Fruit fly (Drosophila melanogaster): ENCODE measurements around the gene Ptp61F.
A peak's percentile ranks its signal among the peaks of the same experiment; 100 is the strongest.

Ptp61F gene

dm6 chr3L:1496408-1496807 is 21.4 kb upstream of the Ptp61F start, which contains the start of gene CG12084 (continued):
- no peak for TF ChIP-seq pum (GFP tag; optimal IDR thresholded peaks at IDR 0.05)
- no peak for TF ChIP-seq B-H2 (GFP tag; optimal IDR thresholded peaks at IDR 0.05)
- TF ChIP-seq gem (tag; optimal IDR thresholded peaks at IDR 0.05), result no peak
- peak; percentile 41 for TF ChIP-seq CHES-1-like (GFP tag; optimal IDR thresholded peaks at IDR 0.05)
- no peak for TF ChIP-seq btn (GFP tag; optimal IDR thresholded peaks at IDR 0.05)
- TF ChIP-seq CG12391 (tag; optimal IDR thresholded peaks at IDR 0.05), result no peak
- TF ChIP-seq CG32532 (GFP tag; IDR thresholded peaks at IDR 0.05), result no peak
- TF ChIP-seq CG13287 (GFP tag; IDR thresholded peaks at IDR 0.05; ENCODE audit: partially characterized antibody), result peak; percentile 46; the same call in 1 of the 2 replicates
- TF ChIP-seq h (optimal IDR thresholded peaks at IDR 0.05), result no peak
- no peak for TF ChIP-seq Six4 (GFP tag; optimal IDR thresholded peaks at IDR 0.05)
- peak; percentile 7 for TF ChIP-seq nom (GFP tag; optimal IDR thresholded peaks at IDR 0.05)
- TF ChIP-seq NFAT (GFP tag; IDR thresholded peaks at IDR 0.05), result no peak
- no peak for TF ChIP-seq CG1603 (tag; optimal IDR thresholded peaks at IDR 0.05)
- no peak for TF ChIP-seq klu (GFP tag; IDR thresholded peaks at IDR 0.05)
- no peak for TF ChIP-seq crc (GFP tag; optimal IDR thresholded peaks at IDR 0.05)
- TF ChIP-seq CkIIα-i1 (GFP tag; IDR thresholded peaks at IDR 0.05), result no peak
- no peak for TF ChIP-seq Dfd (GFP tag; optimal IDR thresholded peaks at IDR 0.05)
- TF ChIP-seq chinmo (GFP tag; IDR thresholded peaks at IDR 0.05; ENCODE audit: partially characterized antibody), result no peak
- TF ChIP-seq E2f1 (GFP tag; IDR thresholded peaks at IDR 0.05), result no peak
- TF ChIP-seq slbo (GFP tag; IDR thresholded peaks at IDR 0.05), result no peak
- TF ChIP-seq CG34422 (GFP tag; IDR thresholded peaks at IDR 0.05), result peak; percentile 21; the same call in 1 of the 3 replicates
- TF ChIP-seq Rx (GFP tag; IDR thresholded peaks at IDR 0.05), result no peak
- no peak for TF ChIP-seq CG1529 (GFP tag; optimal IDR thresholded peaks at IDR 0.05)
- TF ChIP-seq CG30431 (GFP tag; optimal IDR thresholded peaks at IDR 0.05), result no peak
- TF ChIP-seq CG13424 (tag; optimal IDR thresholded peaks at IDR 0.05), result no peak
- TF ChIP-seq usp (GFP tag; optimal IDR thresholded peaks at IDR 0.05), result no peak
- no peak for TF ChIP-seq Dref (GFP tag; IDR thresholded peaks at IDR 0.05)
- TF ChIP-seq NC2β (GFP tag; optimal IDR thresholded peaks at IDR 0.05), result no peak
- no peak for TF ChIP-seq ase (GFP tag; IDR thresholded peaks at IDR 0.05)
- no peak for TF ChIP-seq Fer2 (tag; optimal IDR thresholded peaks at IDR 0.05)
- no peak for TF ChIP-seq grn (GFP tag; optimal IDR thresholded peaks at IDR 0.05)
- no peak for TF ChIP-seq HLHmδ (GFP tag; optimal IDR thresholded peaks at IDR 0.05)
- TF ChIP-seq gsb-n (tag; optimal IDR thresholded peaks at IDR 0.05), result no peak
- peak; percentile 8 for TF ChIP-seq CG30020 (tag; optimal IDR thresholded peaks at IDR 0.05)
- no peak for TF ChIP-seq ara (GFP tag; IDR thresholded peaks at IDR 0.05)
- TF ChIP-seq Hmx (GFP tag; optimal IDR thresholded peaks at IDR 0.05), result no peak
- TF ChIP-seq cad (GFP tag; optimal IDR thresholded peaks at IDR 0.05), result peak; percentile 27
- no peak for TF ChIP-seq CG18262 (tag; optimal IDR thresholded peaks at IDR 0.05)
- no peak for TF ChIP-seq bowl (GFP tag; IDR thresholded peaks at IDR 0.05)
- TF ChIP-seq CG7839 (tag; optimal IDR thresholded peaks at IDR 0.05), result no peak
- TF ChIP-seq zen (tag; optimal IDR thresholded peaks at IDR 0.05), result no peak
- no peak for TF ChIP-seq odd (GFP tag; optimal IDR thresholded peaks at IDR 0.05)
- TF ChIP-seq ERR (GFP tag; optimal IDR thresholded peaks at IDR 0.05), result no peak
- no peak for TF ChIP-seq CG5245 (GFP tag; optimal IDR thresholded peaks at IDR 0.05)
- no peak for TF ChIP-seq CG2129 (GFP tag; IDR thresholded peaks at IDR 0.05; ENCODE audit: partially characterized antibody)
- TF ChIP-seq CG10366 (GFP tag; IDR thresholded peaks at IDR 0.05), result no peak
- TF ChIP-seq dmrt11E (tag; optimal IDR thresholded peaks at IDR 0.05), result no peak
- TF ChIP-seq MBD-R2 (GFP tag; IDR thresholded peaks at IDR 0.05), result peak; percentile 33; the same call in 1 of the 2 replicates
- TF ChIP-seq onecut (GFP tag; IDR thresholded peaks at IDR 0.05), result no peak
- no peak for TF ChIP-seq fd64A (GFP tag; optimal IDR thresholded peaks at IDR 0.05)
- no peak for TF ChIP-seq kni (GFP tag; optimal IDR thresholded peaks at IDR 0.05)
- TF ChIP-seq CG8765 (GFP tag; IDR thresholded peaks at IDR 0.05), result no peak
- TF ChIP-seq CG12659 (GFP tag; optimal IDR thresholded peaks at IDR 0.05), result peak; percentile 42

Data from whole organism, embryonic.